Fruit fly (Drosophila melanogaster) whole organism, prepupa: Measurements from ENCODE around the gene Cpr78E.

Experiments
- Blimp-1 ChIP-seq: fragments of 200-800 bp; sonication (Bioruptor generic); optimal IDR thresholded peaks from 3 replicates; lab custom pipeline; 2017; ENCODE audit warnings: missing biosample characterization, missing genetic modification characterization, mild to moderate bottlenecking, moderate library complexity, missing genetic modification reagents
- CG10631 ChIP-seq: fragments of 200-800 bp; sonication (Bioruptor generic); optimal IDR thresholded peaks from 2 replicates; lab custom pipeline; 2016; ENCODE audit warnings: missing biosample characterization, missing genetic modification characterization
- CG10669 ChIP-seq: fragments of 200-800 bp; sonication (Bioruptor generic); optimal IDR thresholded peaks from 3 replicates; lab custom pipeline; 2018; ENCODE audit warnings: missing biosample characterization, mild to moderate bottlenecking, missing genetic modification characterization, moderate library complexity
- CG11294 ChIP-seq: fragments of 200-800 bp; sonication (Bioruptor generic); IDR thresholded peaks from 2 replicates; pipeline ENCODE4 v1.3.6; 2022; ENCODE audit warnings: missing biosample characterization, missing genetic modification characterization
- CG11762 ChIP-seq: fragments of 200-800 bp; sonication (Bioruptor generic); optimal IDR thresholded peaks from 3 replicates; lab custom pipeline; 2016; ENCODE audit warnings: missing biosample characterization, missing genetic modification characterization; ENCODE audit not compliant: insufficient read depth
- CG15336 ChIP-seq: fragments of 200-800 bp; sonication (Bioruptor generic); IDR thresholded peaks from 2 replicates; pipeline ENCODE4 v1.3.6; 2022; ENCODE audit warnings: missing biosample characterization, missing genetic modification characterization
- CG1621 ChIP-seq: fragments of 200-800 bp; sonication (Bioruptor generic); optimal IDR thresholded peaks from 3 replicates; lab custom pipeline; 2018; ENCODE audit warnings: missing biosample characterization, mild to moderate bottlenecking, missing genetic modification characterization
- CG31627 ChIP-seq: fragments of 200-800 bp; sonication (Bioruptor generic); optimal IDR thresholded peaks from 3 replicates; lab custom pipeline; 2016; ENCODE audit warnings: missing biosample characterization, missing genetic modification characterization
- CG32006 ChIP-seq: fragments of 200-800 bp; sonication (Bioruptor generic); optimal IDR thresholded peaks from 3 replicates; lab custom pipeline; 2017; ENCODE audit warnings: missing biosample characterization, mild to moderate bottlenecking, missing genetic modification characterization
- CG34406 ChIP-seq: fragments of 200-800 bp; sonication (Bioruptor generic); optimal IDR thresholded peaks from 3 replicates; lab custom pipeline; 2016; ENCODE audit warnings: missing biosample characterization, missing genetic modification characterization
- CG4318 ChIP-seq: fragments of 200-800 bp; sonication (Bioruptor generic); optimal IDR thresholded peaks from 3 replicates; lab custom pipeline; 2017; ENCODE audit warnings: missing biosample characterization, mild to moderate bottlenecking, missing genetic modification characterization
- CG6163 ChIP-seq: fragments of 200-800 bp; sonication (Bioruptor generic); IDR thresholded peaks from 3 replicates; pipeline ENCODE4 v1.3.6; 2022; ENCODE audit warnings: missing biosample characterization, missing genetic modification characterization
- CG6276 ChIP-seq: fragments of 200-800 bp; sonication (Bioruptor generic); optimal IDR thresholded peaks from 2 replicates; lab custom pipeline; 2017; ENCODE audit warnings: missing biosample characterization, mild to moderate bottlenecking, missing genetic modification characterization
- CG6792 ChIP-seq: fragments of 200-800 bp; sonication (Bioruptor generic); optimal IDR thresholded peaks from 3 replicates; lab custom pipeline; 2016; ENCODE audit warnings: missing biosample characterization, missing genetic modification characterization
- CG6854 ChIP-seq: fragments of 200-800 bp; sonication (Bioruptor generic); optimal IDR thresholded peaks from 2 replicates; lab custom pipeline; 2017; ENCODE audit warnings: missing biosample characterization, mild to moderate bottlenecking, missing genetic modification characterization
- CG8119 ChIP-seq: fragments of 200-800 bp; sonication (Bioruptor generic); IDR thresholded peaks from 3 replicates; pipeline ENCODE4 v1.3.6; 2022; ENCODE audit warnings: missing biosample characterization, missing genetic modification characterization
- CG8319 ChIP-seq: fragments of 200-800 bp; sonication (Bioruptor generic); optimal IDR thresholded peaks from 3 replicates; lab custom pipeline; 2016; ENCODE audit warnings: missing biosample characterization, missing genetic modification characterization
- CG8632 ChIP-seq: fragments of 200-800 bp; sonication (Bioruptor generic); optimal IDR thresholded peaks from 3 replicates; lab custom pipeline; 2016; ENCODE audit warnings: missing biosample characterization, missing genetic modification characterization
- CG9139 ChIP-seq: fragments of 200-800 bp; sonication (Bioruptor generic); optimal IDR thresholded peaks from 3 replicates; lab custom pipeline; 2017; ENCODE audit warnings: missing biosample characterization, mild to moderate bottlenecking, missing genetic modification characterization
- Eip78C ChIP-seq: fragments of 200-800 bp; sonication (Bioruptor generic); peaks from one replicate; lab custom pipeline; 2016; ENCODE audit warnings: missing biosample characterization, missing genetic modification characterization
- Eip93F ChIP-seq: fragments of 200-800 bp; sonication (Bioruptor generic); optimal IDR thresholded peaks from 2 replicates; lab custom pipeline; 2016; ENCODE audit warnings: missing biosample characterization, mild to moderate bottlenecking, missing genetic modification characterization
- Ets21C ChIP-seq: fragments of 200-800 bp; sonication (Bioruptor generic); optimal IDR thresholded peaks from 3 replicates; lab custom pipeline; 2016; ENCODE audit warnings: missing biosample characterization, missing genetic modification characterization
- Gug ChIP-seq: fragments of 200-800 bp; sonication (Bioruptor generic); IDR thresholded peaks from 2 replicates; pipeline ENCODE4 v1.3.6; 2022; ENCODE audit warnings: missing biosample characterization, missing genetic modification characterization
- Hr39 ChIP-seq: fragments of 200-800 bp; sonication (Bioruptor generic); optimal IDR thresholded peaks from 2 replicates; lab custom pipeline; 2016; ENCODE audit warnings: missing biosample characterization, missing genetic modification characterization
- Lpt ChIP-seq: fragments of 200-800 bp; sonication (Bioruptor generic); optimal IDR thresholded peaks from 3 replicates; lab custom pipeline; 2016; ENCODE audit warnings: missing biosample characterization, missing genetic modification characterization
- Met ChIP-seq: fragments of 200-800 bp; sonication (Bioruptor generic); optimal IDR thresholded peaks from 3 replicates; lab custom pipeline; 2016; ENCODE audit warnings: missing biosample characterization, missing genetic modification characterization
- Smox ChIP-seq: fragments of 200-800 bp; sonication (Bioruptor generic); optimal IDR thresholded peaks from 3 replicates; lab custom pipeline; 2016; ENCODE audit warnings: missing biosample characterization, missing genetic modification characterization
- Sox102F ChIP-seq: fragments of 200-800 bp; sonication (Bioruptor generic); optimal IDR thresholded peaks from 2 replicates; lab custom pipeline; 2016; ENCODE audit warnings: missing biosample characterization, mild to moderate bottlenecking, missing genetic modification characterization
- Sox14 ChIP-seq: fragments of 200-800 bp; sonication (Bioruptor generic); optimal IDR thresholded peaks from 3 replicates; lab custom pipeline; 2016; ENCODE audit warnings: missing biosample characterization, missing genetic modification characterization
- Sox15 ChIP-seq: fragments of 200-800 bp; sonication (Bioruptor generic); optimal IDR thresholded peaks from 3 replicates; lab custom pipeline; 2016; ENCODE audit warnings: missing biosample characterization, missing genetic modification characterization
- achi ChIP-seq: fragments of 200-800 bp; sonication (Bioruptor generic); optimal IDR thresholded peaks from 3 replicates; lab custom pipeline; 2016; ENCODE audit warnings: missing biosample characterization, missing genetic modification characterization
- acj6 ChIP-seq: fragments of 200-800 bp; sonication (Bioruptor generic); optimal IDR thresholded peaks from 3 replicates; lab custom pipeline; 2016; ENCODE audit warnings: missing biosample characterization, missing genetic modification characterization
- cyc ChIP-seq: fragments of 200-800 bp; sonication (Bioruptor generic); optimal IDR thresholded peaks from 3 replicates; lab custom pipeline; 2016; ENCODE audit warnings: missing biosample characterization, missing genetic modification characterization
- dac ChIP-seq: fragments of 200-800 bp; sonication (Bioruptor generic); optimal IDR thresholded peaks from 2 replicates; lab custom pipeline; 2017; ENCODE audit warnings: missing biosample characterization, mild to moderate bottlenecking, missing genetic modification characterization
- eg ChIP-seq: fragments of 200-800 bp; sonication (Bioruptor generic); IDR thresholded peaks from 3 replicates; pipeline ENCODE4 v1.3.6; 2022; ENCODE audit warnings: missing biosample characterization, missing genetic modification characterization
- fd85E ChIP-seq: fragments of 200-800 bp; sonication (Bioruptor generic); optimal IDR thresholded peaks from 3 replicates; lab custom pipeline; 2016; ENCODE audit warnings: missing biosample characterization, missing genetic modification characterization
- fkh ChIP-seq: fragments of 200-800 bp; sonication (Bioruptor generic); optimal IDR thresholded peaks from 3 replicates; lab custom pipeline; 2017; ENCODE audit warnings: missing biosample characterization, mild to moderate bottlenecking, missing genetic modification characterization, moderate library complexity
- lz ChIP-seq: fragments of 200-800 bp; sonication (Bioruptor generic); optimal IDR thresholded peaks from 3 replicates; lab custom pipeline; 2016; ENCODE audit warnings: missing biosample characterization, missing genetic modification characterization
- net ChIP-seq: fragments of 200-800 bp; sonication (Bioruptor generic); optimal IDR thresholded peaks from 3 replicates; lab custom pipeline; 2016; ENCODE audit warnings: missing biosample characterization, missing genetic modification characterization
- pdm3 ChIP-seq: fragments of 200-800 bp; sonication (Bioruptor generic); optimal IDR thresholded peaks from 3 replicates; lab custom pipeline; 2016; ENCODE audit warnings: missing biosample characterization, missing genetic modification characterization
- salr ChIP-seq, 2 experiments: fragments of 200-800 bp; sonication (Bioruptor generic); optimal IDR thresholded peaks; 3 replicates each; lab custom pipeline; 2016 to 2018; ENCODE audit warnings: missing biosample characterization in 2 of 2, missing genetic modification characterization in 2 of 2, mild to moderate bottlenecking in 1 of 2
- spab ChIP-seq: fragments of 200-800 bp; sonication (Bioruptor generic); optimal IDR thresholded peaks from 2 replicates; lab custom pipeline; 2017; ENCODE audit warnings: missing biosample characterization, mild to moderate bottlenecking, missing genetic modification characterization, missing genetic modification reagents
- topi ChIP-seq: fragments of 200-800 bp; sonication (Bioruptor generic); optimal IDR thresholded peaks from 3 replicates; lab custom pipeline; 2016; ENCODE audit warnings: missing biosample characterization, missing genetic modification characterization

Gene Cpr78E

dm6 chr3L:21685753-21686152 is 19.0 kb upstream of the Cpr78E start (continued):
- no peak; the same call in 1 of the 2 replicates for TF ChIP-seq CG11294 (GFP tag; lab: Robert Waterston, UW)
- TF ChIP-seq salr (GFP tag; optimal IDR thresholded peaks at IDR 0.05; lab: Kevin White, UChicago), result peak; percentile 67 to 83
- no peak for TF ChIP-seq Gug (GFP tag; lab: Robert Waterston, UW)
- TF ChIP-seq CG4318 (GFP tag; lab: Kevin White, UChicago), result peak; percentile 33
- peak; percentile 34 for TF ChIP-seq Sox15 (GFP tag; lab: Kevin White, UChicago)
- no peak for TF ChIP-seq Ets21C
- peak; percentile 3 for TF ChIP-seq topi (GFP tag; lab: Kevin White, UChicago)
- TF ChIP-seq spab (GFP tag; lab: Kevin White, UChicago), result peak; percentile 89
- TF ChIP-seq Eip78C (GFP tag; lab: Kevin White, UChicago), result peak; percentile 95
- no peak for TF ChIP-seq Met (GFP tag; lab: Kevin White, UChicago)
- TF ChIP-seq CG11762 (GFP tag; lab: Kevin White, UChicago), result peak; percentile 52
- peak; percentile 25 for TF ChIP-seq CG8319 (GFP tag; lab: Kevin White, UChicago)
- peak; percentile 11 for TF ChIP-seq Hr39 (GFP tag; lab: Kevin White, UChicago)
- peak; percentile 67 for TF ChIP-seq net (GFP tag; lab: Kevin White, UChicago)
- peak; percentile 69 for TF ChIP-seq CG8632 (GFP tag; lab: Kevin White, UChicago)
- TF ChIP-seq Blimp-1, result no peak
- peak; percentile 79 for TF ChIP-seq acj6 (GFP tag; lab: Kevin White, UChicago)
- TF ChIP-seq CG6276 (GFP tag; lab: Kevin White, UChicago), result no peak
- TF ChIP-seq, all 60 proteins: peak for 42

dm6 chr3L:21683942-21684341 is 17.2 kb upstream of the Cpr78E start, which contains the start of gene Sfp78E:
Sfp78E (minus strand) TSS chr3L:21684042.
- TF ChIP-seq achi (GFP tag; lab: Kevin White, UChicago) (no peak), CG4318 (GFP tag; lab: Kevin White, UChicago) (no peak), CG31627 (GFP tag; lab: Kevin White, UChicago) (no peak), CG10669 (GFP tag; lab: Kevin White, UChicago) (no peak), Met (GFP tag; lab: Kevin White, UChicago) (no peak), CG8319 (GFP tag; lab: Kevin White, UChicago) (no peak), lz (GFP tag; lab: Kevin White, UChicago) (no peak), CG8119 (GFP tag; lab: Robert Waterston, UW) (no peak), pdm3 (GFP tag; lab: Kevin White, UChicago) (no peak), dac (GFP tag; lab: Kevin White, UChicago) (no peak), CG32006 (GFP tag; lab: Kevin White, UChicago) (no peak), acj6 (GFP tag; lab: Kevin White, UChicago) (no peak), CG11294 (GFP tag; lab: Robert Waterston, UW) (no peak), Lpt (GFP tag; lab: Kevin White, UChicago) (no peak), cyc (GFP tag; lab: Kevin White, UChicago) (no peak), Eip93F (GFP tag; lab: Kevin White, UChicago) (no peak)

dm6 chr3L:21679687-21680086 is 12.9 kb upstream of the Cpr78E start, which contains the start of the genes Als2 and CG11248:
Als2 (minus strand) TSS chr3L:21679755.
CG11248 (plus strand) TSS chr3L:21680050.
- TF ChIP-seq fkh (GFP tag; lab: Kevin White, UChicago) (no peak), CG6854 (no peak), CG6792 (peak; percentile 58), CG34406 (GFP tag; lab: Kevin White, UChicago) (peak; percentile 46), Hr39 (GFP tag; lab: Kevin White, UChicago) (peak; percentile 86), Blimp-1 (peak; percentile 33), Smox (GFP tag; lab: Kevin White, UChicago) (no peak), Lpt (GFP tag; lab: Kevin White, UChicago) (peak; percentile 36), CG11762 (GFP tag; lab: Kevin White, UChicago) (peak; percentile 56), dac (GFP tag; lab: Kevin White, UChicago) (no peak), CG1621 (tag; lab: Kevin White, UChicago) (peak; percentile 27), CG8119 (GFP tag; lab: Robert Waterston, UW) (no peak; the same call in 2 of the 3 replicates), CG6276 (GFP tag; lab: Kevin White, UChicago) (no peak), Eip93F (GFP tag; lab: Kevin White, UChicago) (no peak), CG31627 (GFP tag; lab: Kevin White, UChicago) (peak; percentile 87), CG9139 (GFP tag; lab: Kevin White, UChicago) (no peak), Sox14 (GFP tag; lab: Kevin White, UChicago) (peak; percentile 78), achi (GFP tag; lab: Kevin White, UChicago) (peak; percentile 64), eg (GFP tag; lab: Robert Waterston, UW) (peak; percentile 64; the same call in 2 of the 3 replicates), CG10631 (GFP tag; lab: Kevin White, UChicago) (peak; percentile 75), fd85E (no peak), lz (GFP tag; lab: Kevin White, UChicago) (peak; percentile 81), acj6 (GFP tag; lab: Kevin White, UChicago) (peak; percentile 74), Sox102F (GFP tag; lab: Kevin White, UChicago) (no peak), CG4318 (GFP tag; lab: Kevin White, UChicago) (peak; percentile 57), Eip78C (GFP tag; lab: Kevin White, UChicago) (no peak), cyc (GFP tag; lab: Kevin White, UChicago) (peak; percentile 78), pdm3 (GFP tag; lab: Kevin White, UChicago) (no peak), CG6163 (GFP tag; lab: Robert Waterston, UW) (peak; percentile 59; the same call in 2 of the 3 replicates), CG15336 (GFP tag; lab: Robert Waterston, UW) (0 out of 2 replicates have a peak, but pooled peaks have one; percentile 18), Gug (GFP tag; lab: Robert Waterston, UW) (peak; percentile 62)
